Worm (Caenorhabditis elegans): ENCODE results near the gene pxn-2.
A peak's percentile ranks its signal among the peaks of the same experiment; 100 is the strongest.

The pxn-2 gene

ce11 chrX:11001750-11002149 lies 22.7 kb upstream of the pxn-2 start, which contains the start of gene col-177:
Gene col-177 (minus strand): TSS chrX:11001850.
- no peak for TF ChIP-seq snpc-1.1 (tag; optimal IDR thresholded peaks at IDR 0.05; ENCODE audit: insufficient read depth)
- TF ChIP-seq unc-62 (GFP tag; optimal IDR thresholded peaks at IDR 0.05), result no peak
- no peak for TF ChIP-seq egl-18 (GFP tag; IDR thresholded peaks at IDR 0.05)
- TF ChIP-seq Y95B8A.8 (GFP tag; IDR thresholded peaks at IDR 0.05), result no peak
- no peak for TF ChIP-seq dpl-1 (GFP tag; optimal IDR thresholded peaks at IDR 0.05)
- TF ChIP-seq mxl-1 (tag; optimal IDR thresholded peaks at IDR 0.05), result no peak
- TF ChIP-seq sdz-38 (tag; optimal IDR thresholded peaks at IDR 0.05), result no peak
- no peak for TF ChIP-seq madf-3 (GFP tag; IDR thresholded peaks at IDR 0.05)
- no peak for TF ChIP-seq bed-1 (GFP tag; IDR thresholded peaks at IDR 0.05)
- TF ChIP-seq Y53G8AR.9 (GFP tag; conservative IDR thresholded peaks at IDR 0.05), result no peak
- TF ChIP-seq lag-1 (GFP tag; IDR thresholded peaks at IDR 0.05), result no peak
- TF ChIP-seq hlh-12 (tag; optimal IDR thresholded peaks at IDR 0.05), result no peak
- no peak for TF ChIP-seq F37B4.10 (GFP tag; IDR thresholded peaks at IDR 0.05)
- no peak for TF ChIP-seq ceh-40 (GFP tag; IDR thresholded peaks at IDR 0.05)
- no peak for TF ChIP-seq mes-4 (tag; optimal IDR thresholded peaks at IDR 0.05)
- TF ChIP-seq tlf-1 (GFP tag; optimal IDR thresholded peaks at IDR 0.05), result no peak
- TF ChIP-seq chd-7 (tag; optimal IDR thresholded peaks at IDR 0.05), result no peak
- no peak for TF ChIP-seq akir-1 (GFP tag; optimal IDR thresholded peaks at IDR 0.05)
- TF ChIP-seq fkh-3 (tag; optimal IDR thresholded peaks at IDR 0.05), result no peak
- TF ChIP-seq B0336.3 (GFP tag; IDR thresholded peaks at IDR 0.05), result no peak

DNA sequence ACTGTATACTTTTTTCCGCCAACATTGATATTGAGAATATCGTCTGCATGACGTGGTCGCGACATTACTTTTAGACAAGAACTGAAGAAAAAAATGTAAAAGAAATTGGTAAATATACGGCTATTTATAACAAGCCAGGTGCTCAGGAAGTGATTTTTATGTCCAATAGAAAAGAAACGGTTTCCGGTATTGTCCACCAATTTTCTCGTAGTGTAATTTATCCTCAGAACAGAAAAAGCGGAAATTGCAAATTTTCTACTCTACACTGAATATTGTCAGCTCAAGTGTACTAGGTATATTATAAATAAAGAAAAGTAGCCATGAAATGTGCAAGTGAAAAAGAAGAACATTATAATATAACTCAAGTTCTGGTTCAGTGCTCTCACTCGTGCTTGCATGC lies 20.1 kb upstream of the pxn-2 start, which contains the start of gene F59F3.6:
F59F3.6 (minus strand) TSS at position 101 of the 400 bp plus-strand sequence.
- TF ChIP-seq hsf-1 (GFP tag; IDR thresholded peaks at IDR 0.05), result no peak
- no peak for TF ChIP-seq him-1 (tag; optimal IDR thresholded peaks at IDR 0.05)
- TF ChIP-seq mes-4 (tag; optimal IDR thresholded peaks at IDR 0.05), result no peak

ce11 chrX:10992177-10992576 lies 13.1 kb upstream of the pxn-2 start, which contains the start of gene ver-3:
Gene ver-3 (plus strand): TSS chrX:10992477.
- TF ChIP-seq lin-26 (GFP tag; IDR thresholded peaks at IDR 0.05) (peak; percentile 10; the same call in 1 of the 2 replicates), atf-7 (tag; optimal IDR thresholded peaks at IDR 0.05) (no peak), Y56A3A.18 (GFP tag; IDR thresholded peaks at IDR 0.05) (no peak), F23B12.7 (tag; optimal IDR thresholded peaks at IDR 0.05; ENCODE audit: insufficient read depth) (no peak)

ce11 chrX:10991352-10992172 lies 12.5 kb upstream of the pxn-2 start:
- TF ChIP-seq sea-2 (GFP tag; IDR thresholded peaks at IDR 0.05), result no peak
- no peak for TF ChIP-seq nhr-80 (tag; optimal IDR thresholded peaks at IDR 0.05)
- no peak for TF ChIP-seq Y53F4B.3 (GFP tag; IDR thresholded peaks at IDR 0.05)
- TF ChIP-seq egrh-3 (GFP tag; IDR thresholded peaks at IDR 0.05), result no peak
- TF ChIP-seq T07F8.4 (tag; optimal IDR thresholded peaks at IDR 0.05), result no peak
- TF ChIP-seq tbp1 (GFP tag; optimal IDR thresholded peaks at IDR 0.05), result no peak
- TF ChIP-seq lin-26 (GFP tag; IDR thresholded peaks at IDR 0.05), result no peak
- no peak for TF ChIP-seq ztf-6 (GFP tag; IDR thresholded peaks at IDR 0.05)
- TF ChIP-seq dpl-1 (GFP tag; optimal IDR thresholded peaks at IDR 0.05), result no peak
- no peak for TF ChIP-seq athp-1 (tag; optimal IDR thresholded peaks at IDR 0.05)
- TF ChIP-seq hrde-1 (tag; optimal IDR thresholded peaks at IDR 0.05; ENCODE audit: borderline replicate concordance), result no peak
- no peak for TF ChIP-seq K11D2.4 (GFP tag; IDR thresholded peaks at IDR 0.05)
- TF ChIP-seq F49E8.2 (tag; optimal IDR thresholded peaks at IDR 0.05; ENCODE audit: insufficient read depth), result no peak
- TF ChIP-seq zfh-2 (GFP tag; conservative IDR thresholded peaks at IDR 0.05), result no peak
- TF ChIP-seq snpc-1.3 (tag; optimal IDR thresholded peaks at IDR 0.05; ENCODE audit: insufficient read depth), result no peak
- no peak for TF ChIP-seq B0019.2 (GFP tag; conservative IDR thresholded peaks at IDR 0.05)
- TF ChIP-seq Y95B8A.8 (GFP tag; IDR thresholded peaks at IDR 0.05), result no peak

All from whole organism, young adult.